Fruit fly (Drosophila melanogaster): Measurements from ENCODE around the gene CG9213.

Gene CG9213

DNA sequence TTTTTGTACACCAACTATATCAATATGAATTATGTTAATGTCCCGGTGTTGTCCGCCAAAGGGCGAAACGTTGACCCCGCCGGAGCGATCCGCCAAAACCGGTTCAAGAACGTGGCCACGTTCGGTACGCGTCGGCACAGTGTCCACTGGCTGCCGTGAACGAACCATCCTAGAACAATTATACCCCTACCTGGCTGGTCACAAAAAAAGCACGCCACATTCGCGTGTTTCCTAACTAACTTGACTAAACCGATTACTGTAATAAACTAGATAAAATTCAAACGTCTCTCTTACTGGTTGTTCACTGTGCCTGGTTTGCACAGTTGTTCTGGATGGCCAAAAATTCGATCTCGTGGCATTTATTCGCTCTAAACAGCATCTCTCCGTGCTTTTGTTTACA, 5.2 kb upstream of the CG9213 start (continued):
- TF ChIP-seq Eip74EF (GFP tag; optimal IDR thresholded peaks at IDR 0.05) (peak in 1 of 2 experiments; percentile 77), HLH3B (GFP tag; IDR thresholded peaks at IDR 0.05) (peak; percentile 86), BEAF-32 (GFP tag; optimal IDR thresholded peaks at IDR 0.05) (peak; percentile 8), CG34376 (GFP tag; optimal IDR thresholded peaks at IDR 0.05) (peak; percentile 79), CG10321 (GFP tag; IDR thresholded peaks at IDR 0.05) (peak; percentile 71), Trl (optimal IDR thresholded peaks at IDR 0.05) (no peak), Trl (GFP tag; optimal IDR thresholded peaks at IDR 0.05) (peak; percentile 93), tap (tag; optimal IDR thresholded peaks at IDR 0.05) (peak; percentile 82), wor (GFP tag; IDR thresholded peaks at IDR 0.05) (peak; percentile 70), Lhr (GFP tag; optimal IDR thresholded peaks at IDR 0.05) (peak; percentile 64), Hr51 (GFP tag; optimal IDR thresholded peaks at IDR 0.05) (peak in 1 of 2 experiments; percentile 88), chif (GFP tag; optimal IDR thresholded peaks at IDR 0.05) (peak; percentile 90 to 92), CG4424 (GFP tag; optimal IDR thresholded peaks at IDR 0.05) (peak; percentile 87), CG3995 (GFP tag; optimal IDR thresholded peaks at IDR 0.05) (peak; percentile 74), abd-A (tag; optimal IDR thresholded peaks at IDR 0.05) (no peak), Med (GFP tag) (peak; percentile 99), CG32532 (GFP tag; IDR thresholded peaks at IDR 0.05) (peak; percentile 97), Sin3A (optimal IDR thresholded peaks at IDR 0.05) (no peak), tgo (GFP tag; IDR thresholded peaks at IDR 0.05) (peak; percentile 89), twi (tag; optimal IDR thresholded peaks at IDR 0.05) (peak; percentile 80), dpn (GFP tag; optimal IDR thresholded peaks at IDR 0.05) (peak; percentile 93 to 96), tna (GFP tag; IDR thresholded peaks at IDR 0.05; ENCODE audit: partially characterized antibody) (no peak), klu (GFP tag; IDR thresholded peaks at IDR 0.05) (peak; percentile 76), CG2120 (GFP tag; optimal IDR thresholded peaks at IDR 0.05) (peak; percentile 96), Atf6 (GFP tag; IDR thresholded peaks at IDR 0.05) (peak; percentile 94), D (optimal IDR thresholded peaks at IDR 0.05) (no peak), D (GFP tag; optimal IDR thresholded peaks at IDR 0.05) (peak; percentile 87), Optix (GFP tag; IDR thresholded peaks at IDR 0.05) (peak; percentile 86), fd96Cb (tag; optimal IDR thresholded peaks at IDR 0.05) (peak; percentile 85), ERR (GFP tag; optimal IDR thresholded peaks at IDR 0.05) (peak; percentile 91), CG16815 (GFP tag; optimal IDR thresholded peaks at IDR 0.05) (peak; percentile 89), eyg (GFP tag; optimal IDR thresholded peaks at IDR 0.05) (peak; percentile 84), Antp (GFP tag; optimal IDR thresholded peaks at IDR 0.05) (peak; percentile 96), her (GFP tag; optimal IDR thresholded peaks at IDR 0.05) (peak; percentile 94), mirr (GFP tag; optimal IDR thresholded peaks at IDR 0.05) (peak; percentile 90), CG18764 (GFP tag; optimal IDR thresholded peaks at IDR 0.05) (peak; percentile 84), hb (GFP tag; IDR thresholded peaks at IDR 0.05; ENCODE audit: partially characterized antibody) (no peak), Nf-YC (tag; optimal IDR thresholded peaks at IDR 0.05) (peak; percentile 66), ara (GFP tag; IDR thresholded peaks at IDR 0.05) (peak; percentile 92), CG9437 (GFP tag; optimal IDR thresholded peaks at IDR 0.05) (peak; percentile 64), CHES-1-like (GFP tag; optimal IDR thresholded peaks at IDR 0.05) (peak; percentile 92), odd (GFP tag; optimal IDR thresholded peaks at IDR 0.05) (peak; percentile 88), Side (GFP tag; optimal IDR thresholded peaks at IDR 0.05) (peak; percentile 94), kni (GFP tag; optimal IDR thresholded peaks at IDR 0.05) (peak; percentile 60), CG10979 (tag; optimal IDR thresholded peaks at IDR 0.05) (peak; percentile 88), Hr78 (GFP tag; optimal IDR thresholded peaks at IDR 0.05) (peak in 1 of 2 experiments; percentile 65), Dbx (GFP tag; IDR thresholded peaks at IDR 0.05) (peak; percentile 93), Lpt (GFP tag; optimal IDR thresholded peaks at IDR 0.05) (no peak), CG5953 (GFP tag; IDR thresholded peaks at IDR 0.05) (peak; percentile 84), gce (GFP tag; IDR thresholded peaks at IDR 0.05) (peak; percentile 87), CG1529 (GFP tag; optimal IDR thresholded peaks at IDR 0.05) (peak; percentile 82), CG18619 (GFP tag; optimal IDR thresholded peaks at IDR 0.05) (peak; percentile 89)
